Worm (Caenorhabditis elegans): Measurements from ENCODE around the gene Y45F10D.15.

ce11 chrIV:13860459-13860858, 39.7 kb upstream of the Y45F10D.15 start:
- no peak for TF ChIP-seq ztf-16 (tag; optimal IDR thresholded peaks at IDR 0.05)
- TF ChIP-seq zip-5 (tag; optimal IDR thresholded peaks at IDR 0.05) = no peak
- TF ChIP-seq dmd-4 (tag; optimal IDR thresholded peaks at IDR 0.05; ENCODE audit: borderline replicate concordance) = no peak
- no peak for TF ChIP-seq pros-1 (tag; optimal IDR thresholded peaks at IDR 0.05)
- no peak for TF ChIP-seq pqm-1 (tag; optimal IDR thresholded peaks at IDR 0.05)
- TF ChIP-seq C08G9.2 (tag; optimal IDR thresholded peaks at IDR 0.05) = no peak
- no peak for TF ChIP-seq ama-1 (optimal IDR thresholded peaks at IDR 0.05)
- no peak for TF ChIP-seq fkh-6 (tag; optimal IDR thresholded peaks at IDR 0.05)
- TF ChIP-seq eyg-1 (tag; optimal IDR thresholded peaks at IDR 0.05) = no peak
- TF ChIP-seq ceh-34 (tag; optimal IDR thresholded peaks at IDR 0.05) = no peak
- TF ChIP-seq hlh-13 (GFP tag; optimal IDR thresholded peaks at IDR 0.05) = no peak
- TF ChIP-seq hlh-8 (tag; optimal IDR thresholded peaks at IDR 0.05) = no peak
- no peak for TF ChIP-seq nhr-11 (tag; optimal IDR thresholded peaks at IDR 0.05)
